Worm (Caenorhabditis elegans) whole organism, young adult: ENCODE measurements around the gene F35H10.2.

Experiments used
- B0035.1 ChIP-seq: sonication (generic microtip); optimal IDR thresholded peaks from 2 replicates; lab custom pipeline; 2016; ENCODE audit warnings: missing genetic modification characterization, mild to moderate bottlenecking, missing compliant biosample characterization, missing genotype, missing genetic modification reagents
- B0261.1 ChIP-seq: sonication (generic microtip); optimal IDR thresholded peaks from 2 replicates; lab custom pipeline; 2016; ENCODE audit warnings: mild to moderate bottlenecking, missing genetic modification characterization, moderate library complexity, missing compliant biosample characterization
- C06A6.2 ChIP-seq: fragments of 200-800 bp; sonication (Bioruptor generic); conservative IDR thresholded peaks from 2 replicates; pipeline ENCODE4 v1.3.6; 2022; ENCODE audit warnings: missing genetic modification characterization, missing compliant biosample characterization
- D2030.7 ChIP-seq: fragments of 200-800 bp; sonication (Bioruptor generic); IDR thresholded peaks from 2 replicates; pipeline ENCODE4 v1.3.6; 2022; ENCODE audit warnings: missing genetic modification reagents, missing genetic modification characterization, missing compliant biosample characterization
- F33H1.4 ChIP-seq: fragments of 200-800 bp; sonication (Bioruptor generic); IDR thresholded peaks from 2 replicates; pipeline ENCODE4 v1.3.6; 2022; ENCODE audit warnings: missing genetic modification reagents, missing genetic modification characterization, missing compliant biosample characterization
- F37B4.10 ChIP-seq: fragments of 200-800 bp; sonication (Bioruptor generic); IDR thresholded peaks from 2 replicates; pipeline ENCODE4 v1.3.6; 2022; ENCODE audit warnings: missing genetic modification characterization, missing compliant biosample characterization
- F49E8.2 ChIP-seq: sonication (generic microtip); optimal IDR thresholded peaks from 3 replicates; lab custom pipeline; 2017; ENCODE audit warnings: missing genetic modification characterization, mild to moderate bottlenecking, missing compliant biosample characterization, antibody characterized with exemption, moderate library complexity; ENCODE audit not compliant: insufficient read depth
- F52B5.7 ChIP-seq: sonication (generic microtip); optimal IDR thresholded peaks from 2 replicates; lab custom pipeline; 2016; ENCODE audit warnings: mild to moderate bottlenecking, missing genetic modification characterization, missing compliant biosample characterization
- F55B11.4 ChIP-seq: sonication (generic microtip); optimal IDR thresholded peaks from 2 replicates; lab custom pipeline; 2016; ENCODE audit warnings: missing compliant biosample characterization, missing genetic modification characterization, borderline replicate concordance; ENCODE audit not compliant: insufficient read depth
- K11D2.4 ChIP-seq: fragments of 200-800 bp; sonication (Bioruptor generic); IDR thresholded peaks from 2 replicates; pipeline ENCODE4 v1.3.6; 2022; ENCODE audit warnings: missing genetic modification reagents, missing genetic modification characterization, missing compliant biosample characterization
- K12H6.12 ChIP-seq: fragments of 200-800 bp; sonication (Bioruptor generic); optimal IDR thresholded peaks from 2 replicates; lab custom pipeline; 2018; ENCODE audit warnings: mild to moderate bottlenecking, missing genetic modification characterization, missing compliant biosample characterization
- T07F8.4 ChIP-seq: sonication (generic microtip); optimal IDR thresholded peaks from 2 replicates; lab custom pipeline; 2016; ENCODE audit warnings: mild to moderate bottlenecking, missing genetic modification characterization, moderate library complexity, missing compliant biosample characterization
- Y53F4B.3 ChIP-seq: fragments of 200-800 bp; sonication (Bioruptor generic); IDR thresholded peaks from 2 replicates; pipeline ENCODE4 v1.3.6; 2022; ENCODE audit warnings: missing genetic modification reagents, missing genetic modification characterization, missing compliant biosample characterization
- attf-5 ChIP-seq: fragments of 200-800 bp; sonication (Bioruptor generic); optimal IDR thresholded peaks from 2 replicates; lab custom pipeline; 2018; ENCODE audit warnings: mild to moderate bottlenecking, missing genetic modification characterization, missing compliant biosample characterization
- bed-1 ChIP-seq: fragments of 200-800 bp; sonication (Bioruptor generic); IDR thresholded peaks from 2 replicates; pipeline ENCODE4 v1.3.6; 2022; ENCODE audit warnings: missing genetic modification reagents, missing genetic modification characterization, missing compliant biosample characterization
- ccch-3 ChIP-seq: fragments of 200-800 bp; sonication (Bioruptor generic); optimal IDR thresholded peaks from 2 replicates; lab custom pipeline; 2018; ENCODE audit warnings: mild to moderate bottlenecking, missing genetic modification characterization, missing compliant biosample characterization
- ceh-100 ChIP-seq: fragments of 200-800 bp; sonication (Bioruptor generic); IDR thresholded peaks from 2 replicates; pipeline ENCODE4 v1.3.6; 2022; ENCODE audit warnings: missing genetic modification reagents, missing genetic modification characterization, missing compliant biosample characterization
- ceh-91 ChIP-seq: fragments of 200-800 bp; sonication (Bioruptor generic); IDR thresholded peaks from 2 replicates; pipeline ENCODE4 v1.3.6; 2022; ENCODE audit warnings: missing genetic modification reagents, missing genetic modification characterization, missing compliant biosample characterization
- chd-7 ChIP-seq: sonication (generic microtip); optimal IDR thresholded peaks from 2 replicates; lab custom pipeline; 2016; ENCODE audit warnings: mild to moderate bottlenecking, missing genetic modification characterization, moderate library complexity, missing compliant biosample characterization
- die-1 ChIP-seq: sonication (generic microtip); optimal IDR thresholded peaks from 2 replicates; lab custom pipeline; 2016; ENCODE audit warnings: missing genotype, mild to moderate bottlenecking, missing genetic modification characterization, missing compliant biosample characterization
- dox-1 ChIP-seq: fragments of 200-800 bp; sonication (Bioruptor generic); IDR thresholded peaks from 2 replicates; pipeline ENCODE4 v1.3.6; 2022; ENCODE audit warnings: missing genetic modification reagents, missing genetic modification characterization, missing compliant biosample characterization
- egl-18 ChIP-seq: fragments of 200-800 bp; sonication (Bioruptor generic); IDR thresholded peaks from 2 replicates; pipeline ENCODE4 v1.3.6; 2022; ENCODE audit warnings: missing genetic modification reagents, missing genetic modification characterization, missing compliant biosample characterization
- egl-44 ChIP-seq: fragments of 200-800 bp; sonication (Bioruptor generic); IDR thresholded peaks from 2 replicates; pipeline ENCODE4 v1.3.6; 2022; ENCODE audit warnings: missing genetic modification reagents, missing genetic modification characterization, missing compliant biosample characterization
- egrh-3 ChIP-seq: fragments of 200-800 bp; sonication (Bioruptor generic); IDR thresholded peaks from 2 replicates; pipeline ENCODE4 v1.3.6; 2022; ENCODE audit warnings: missing genetic modification reagents, missing genetic modification characterization, missing compliant biosample characterization
- ets-4 ChIP-seq: fragments of 200-800 bp; sonication (Bioruptor generic); optimal IDR thresholded peaks from 2 replicates; lab custom pipeline; 2018; ENCODE audit warnings: mild to moderate bottlenecking, missing genetic modification characterization, missing compliant biosample characterization
- him-1 ChIP-seq: sonication (generic microtip); optimal IDR thresholded peaks from 2 replicates; lab custom pipeline; 2016; ENCODE audit warnings: missing genotype, missing genetic modification reagents, missing genetic modification characterization, missing compliant biosample characterization
- hmg-1.2 ChIP-seq: fragments of 200-800 bp; sonication (Bioruptor generic); IDR thresholded peaks from 2 replicates; pipeline ENCODE4 v1.3.6; 2022; ENCODE audit warnings: missing genetic modification reagents, missing genetic modification characterization, missing compliant biosample characterization
- hsf-1 ChIP-seq: fragments of 200-800 bp; sonication (Bioruptor generic); IDR thresholded peaks from 2 replicates; pipeline ENCODE4 v1.3.6; 2022; ENCODE audit warnings: missing genetic modification reagents, missing genetic modification characterization, missing compliant biosample characterization
- lin-26 ChIP-seq: fragments of 200-800 bp; sonication (Bioruptor generic); IDR thresholded peaks from 2 replicates; pipeline ENCODE4 v1.3.6; 2022; ENCODE audit warnings: missing genetic modification reagents, missing genetic modification characterization, missing compliant biosample characterization
- lin-40 ChIP-seq: sonication (generic microtip); optimal IDR thresholded peaks from 2 replicates; lab custom pipeline; 2016; ENCODE audit warnings: missing genetic modification characterization, mild to moderate bottlenecking, missing compliant biosample characterization, missing genotype, missing genetic modification reagents
- lin-54 ChIP-seq: fragments of 200-800 bp; sonication (Bioruptor generic); optimal IDR thresholded peaks from 2 replicates; lab custom pipeline; 2018; ENCODE audit warnings: mild to moderate bottlenecking, missing genetic modification characterization, missing compliant biosample characterization
- madf-3 ChIP-seq: fragments of 200-800 bp; sonication (Bioruptor generic); IDR thresholded peaks from 2 replicates; pipeline ENCODE4 v1.3.6; 2022; ENCODE audit warnings: missing genetic modification reagents, missing genetic modification characterization, missing compliant biosample characterization
- madf-6 ChIP-seq: fragments of 200-800 bp; sonication (Bioruptor generic); IDR thresholded peaks from 2 replicates; pipeline ENCODE4 v1.3.6; 2022; ENCODE audit warnings: missing genetic modification reagents, missing genetic modification characterization, missing compliant biosample characterization
- repo-1 ChIP-seq: sonication (generic microtip); optimal IDR thresholded peaks from 2 replicates; lab custom pipeline; 2017; ENCODE audit warnings: mild to moderate bottlenecking, missing genetic modification characterization, missing compliant biosample characterization
- sea-2 ChIP-seq: fragments of 200-800 bp; sonication (Bioruptor generic); IDR thresholded peaks from 2 replicates; pipeline ENCODE4 v1.3.6; 2022; ENCODE audit warnings: missing genetic modification characterization, missing compliant biosample characterization
- snpc-1.1 ChIP-seq: sonication (generic microtip); optimal IDR thresholded peaks from 2 replicates; lab custom pipeline; 2017; ENCODE audit warnings: missing genetic modification characterization, mild to moderate bottlenecking, missing compliant biosample characterization, antibody characterized with exemption, moderate library complexity, missing genotype, missing genetic modification reagents; ENCODE audit not compliant: insufficient read depth
- snpc-1.3 ChIP-seq: sonication (generic microtip); optimal IDR thresholded peaks from 2 replicates; lab custom pipeline; 2017; ENCODE audit warnings: missing genetic modification characterization, mild to moderate bottlenecking, missing compliant biosample characterization, antibody characterized with exemption, moderate library complexity, missing genotype, missing genetic modification reagents; ENCODE audit not compliant: insufficient read depth
- tlf-1 ChIP-seq: fragments of 200-800 bp; sonication (Bioruptor generic); optimal IDR thresholded peaks from 2 replicates; lab custom pipeline; 2018; ENCODE audit warnings: mild to moderate bottlenecking, missing genetic modification characterization, missing compliant biosample characterization
- ztf-25 ChIP-seq: fragments of 200-800 bp; sonication (Bioruptor generic); IDR thresholded peaks from 2 replicates; pipeline ENCODE4 v1.3.6; 2022; ENCODE audit warnings: missing genetic modification reagents, missing genetic modification characterization, missing compliant biosample characterization
- ztf-26 ChIP-seq: sonication (generic microtip); optimal IDR thresholded peaks from 2 replicates; lab custom pipeline; 2017; ENCODE audit warnings: missing genetic modification characterization, missing compliant biosample characterization
- ztf-6 ChIP-seq: fragments of 200-800 bp; sonication (Bioruptor generic); IDR thresholded peaks from 2 replicates; pipeline ENCODE4 v1.3.6; 2022; ENCODE audit warnings: missing genetic modification reagents, missing genetic modification characterization, missing compliant biosample characterization

Gene F35H10.2

DNA sequence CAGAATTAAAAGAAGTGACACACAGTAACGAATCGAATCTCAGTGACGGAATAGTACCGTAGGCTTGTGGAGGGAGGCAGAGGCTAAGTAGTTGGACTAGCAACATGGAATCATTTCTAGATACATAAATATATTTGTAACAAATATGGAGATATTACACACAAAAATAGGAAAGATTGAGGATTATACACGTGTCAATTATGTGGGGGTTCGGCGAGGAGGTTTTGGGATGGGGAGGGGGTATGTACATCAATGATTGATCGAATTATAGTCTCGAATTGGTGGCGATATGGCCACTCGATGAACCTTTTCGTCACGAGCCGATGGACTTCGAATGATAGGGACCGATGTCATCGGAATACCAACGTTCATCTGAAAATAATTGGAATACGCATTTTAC is 21.6 kb upstream of the F35H10.2 start:
- TF ChIP-seq ets-4 (GFP tag; lab: Kevin White, UChicago), result no peak
- no peak for TF ChIP-seq egl-44 (GFP tag; lab: Robert Waterston, UW)
- no peak for TF ChIP-seq ztf-25
- peak; percentile 59 for TF ChIP-seq repo-1

DNA sequence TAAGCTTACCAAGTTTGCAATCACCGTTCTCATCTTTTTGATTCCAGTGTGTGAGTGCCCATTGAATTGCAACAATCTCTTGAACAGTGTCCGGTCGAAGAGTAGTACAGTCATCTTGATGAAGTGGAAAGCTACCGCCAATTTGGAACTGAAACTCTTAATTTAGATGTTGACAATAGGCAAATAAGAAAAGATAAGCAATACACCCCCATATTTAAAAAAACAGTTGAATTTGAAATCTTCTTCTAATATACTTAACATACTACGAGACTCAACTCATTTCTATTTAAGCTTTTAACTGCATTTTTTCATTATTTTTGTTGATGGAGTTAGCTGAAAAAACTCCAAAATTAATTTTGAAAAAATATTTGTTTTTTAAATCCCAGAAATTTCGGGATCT is 16.9 kb upstream of the F35H10.2 start:
- TF ChIP-seq chd-7 (tag; lab: Kevin White, UChicago) (no peak), egl-44 (GFP tag; lab: Robert Waterston, UW) (no peak), egrh-3 (no peak), lin-40 (tag; lab: Kevin White, UChicago) (no peak), him-1 (tag; lab: Kevin White, UChicago) (no peak), lin-26 (no peak), attf-5 (no peak), lin-54 (GFP tag; lab: Kevin White, UChicago) (no peak), hsf-1 (GFP tag; lab: Robert Waterston, UW) (no peak)

DNA sequence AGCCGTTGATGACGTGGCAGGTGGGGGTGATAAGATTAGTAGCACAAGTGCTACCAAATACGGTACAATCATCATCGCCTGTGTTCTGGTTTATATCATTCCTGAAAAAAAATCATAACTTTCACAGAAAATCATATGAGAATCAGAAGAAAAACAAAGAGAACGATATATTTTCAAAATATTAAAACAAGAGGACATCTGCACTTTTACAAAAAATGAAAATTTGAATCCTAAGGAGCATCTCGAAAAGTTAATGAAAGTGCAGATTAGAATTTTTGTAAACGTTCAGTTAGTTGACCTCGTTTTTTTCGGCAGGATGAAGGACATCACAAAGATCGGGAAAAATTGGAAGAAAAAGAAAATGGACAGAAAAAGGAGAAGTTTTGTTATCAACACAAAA is 16.2 kb upstream of the F35H10.2 start, which contains the start of gene F35H10.10:
F35H10.10 (minus strand) TSS at position 101 of the 400 bp plus-strand sequence.
- TF ChIP-seq ztf-26 (no peak), madf-6 (GFP tag; lab: Robert Waterston, UW) (no peak), ceh-100 (no peak), chd-7 (tag; lab: Kevin White, UChicago) (no peak), egl-18 (no peak), die-1 (tag; lab: Kevin White, UChicago) (no peak), T07F8.4 (no peak), dox-1 (GFP tag; lab: Robert Waterston, UW) (no peak), hsf-1 (GFP tag; lab: Robert Waterston, UW) (no peak), K11D2.4 (GFP tag; lab: Robert Waterston, UW) (no peak), D2030.7 (GFP tag; lab: Robert Waterston, UW) (no peak), hmg-1.2 (GFP tag; lab: Robert Waterston, UW) (no peak), ccch-3 (GFP tag; lab: Kevin White, UChicago) (no peak), tlf-1 (GFP tag; lab: Kevin White, UChicago) (no peak)

DNA sequence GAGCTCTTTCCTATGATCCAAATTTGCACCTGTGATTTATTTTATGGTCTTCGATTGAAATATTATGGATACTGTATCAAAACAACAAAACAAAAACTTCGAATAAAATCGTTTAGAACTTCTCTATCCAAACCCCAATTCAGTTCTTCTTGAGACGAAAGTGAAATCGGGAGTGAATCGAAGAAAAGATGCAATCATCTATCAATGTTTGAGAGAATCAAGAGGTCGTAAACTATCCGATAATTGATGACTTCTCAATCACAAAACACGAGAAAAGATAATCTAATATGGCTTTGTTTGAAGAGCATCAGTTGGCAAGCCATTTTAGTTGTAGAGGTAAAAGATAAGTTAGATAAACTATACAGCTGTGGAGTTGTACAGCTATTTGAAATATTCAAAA is 11.2 kb upstream of the F35H10.2 start:
- TF ChIP-seq F55B11.4 (tag; lab: Kevin White, UChicago) (no peak), sea-2 (GFP tag; lab: Robert Waterston, UW) (no peak)

DNA sequence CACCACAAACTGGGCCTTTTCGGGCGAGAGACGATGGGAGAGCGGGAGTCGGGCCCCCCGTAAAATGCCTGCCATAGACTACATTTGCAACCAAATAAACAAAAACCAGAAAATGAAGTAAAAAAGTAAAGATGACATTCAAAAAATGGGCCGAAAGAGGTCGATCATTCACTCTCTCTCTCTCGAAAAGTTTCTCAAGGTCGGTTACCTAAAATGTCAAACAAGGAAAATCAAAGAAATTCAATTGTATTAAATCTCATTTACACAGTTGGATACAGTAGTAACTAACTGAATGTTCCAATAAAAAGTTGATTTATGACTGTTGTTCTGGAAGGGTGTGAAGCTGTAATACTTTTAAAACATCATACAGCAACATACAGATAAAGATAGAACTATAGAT is 10.2 kb upstream of the F35H10.2 start:
- TF ChIP-seq snpc-1.1 (tag; lab: Kevin White, UChicago) (no peak), C06A6.2 (GFP tag; lab: Robert Waterston, UW) (no peak), die-1 (tag; lab: Kevin White, UChicago) (no peak), F33H1.4 (GFP tag; lab: Robert Waterston, UW) (no peak), snpc-1.3 (no peak), F52B5.7 (tag; lab: Kevin White, UChicago) (no peak)

DNA sequence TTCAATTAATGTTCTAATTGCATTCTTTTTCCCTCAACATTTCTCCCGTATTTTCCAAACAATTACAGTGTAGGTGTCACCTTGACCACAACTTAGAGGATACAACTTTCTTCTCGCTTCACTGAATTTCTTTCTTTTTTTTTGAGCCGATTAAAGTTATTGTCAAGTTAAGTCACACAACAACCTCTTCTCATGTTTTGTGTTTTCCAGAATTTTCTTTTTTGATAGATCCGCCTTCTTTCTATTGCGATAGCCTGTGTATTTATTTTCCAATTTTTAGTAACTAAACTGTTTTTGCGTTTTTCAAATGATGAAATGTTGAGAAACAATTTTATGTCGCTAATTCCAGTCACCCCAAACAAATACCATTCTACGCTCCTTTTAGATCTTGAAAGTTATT is 3.3 kb upstream of the F35H10.2 start, which contains the start of gene F35H10.3:
F35H10.3 (plus strand) TSS at position 301 of the 400 bp plus-strand sequence.
- TF ChIP-seq snpc-1.3 (no peak), F37B4.10 (GFP tag; lab: Robert Waterston, UW) (no peak), ztf-6 (no peak), tlf-1 (GFP tag; lab: Kevin White, UChicago) (no peak), Y53F4B.3 (GFP tag; lab: Robert Waterston, UW) (no peak), ceh-91 (no peak), madf-3 (no peak), B0261.1 (tag; lab: Kevin White, UChicago) (no peak), K12H6.12 (no peak), B0035.1 (no peak), bed-1 (GFP tag; lab: Robert Waterston, UW) (no peak), F49E8.2 (tag; lab: Kevin White, UChicago) (no peak)
